Worm (Caenorhabditis elegans) whole organism, L2 larva: ENCODE data around the gene D2024.4.

Source experiments
- C34F6.9 ChIP-seq: fragments of 150-350 bp; optimal IDR thresholded peaks from 2 replicates; lab custom pipeline; 2014; ENCODE audit warnings: missing biosample characterization, missing genetic modification characterization
- F13H6.1 ChIP-seq: sonication (generic microtip); optimal IDR thresholded peaks from 2 replicates; lab custom pipeline; 2016; ENCODE audit warnings: missing genetic modification characterization, missing compliant biosample characterization
- R02D3.7 ChIP-seq: fragments of 150-350 bp; optimal IDR thresholded peaks from 2 replicates; lab custom pipeline; 2014; ENCODE audit warnings: missing biosample characterization, missing genetic modification characterization
- Y55F3AM.14 ChIP-seq: fragments of 200-800 bp; sonication (Bioruptor generic); optimal IDR thresholded peaks from 2 replicates; lab custom pipeline; 2018; ENCODE audit warnings: mild to moderate bottlenecking, missing genetic modification characterization, missing compliant biosample characterization
- ZK546.5 ChIP-seq: sonication (generic microtip); optimal IDR thresholded peaks from 2 replicates; lab custom pipeline; 2017; ENCODE audit warnings: missing biosample characterization, missing genetic modification characterization
- ama-1 ChIP-seq: fragments of 150-350 bp; optimal IDR thresholded peaks from 2 replicates; lab custom pipeline; 2018; ENCODE audit warnings: inconsistent platforms
- ceh-16 ChIP-seq: fragments of 150-350 bp; optimal IDR thresholded peaks from 2 replicates; lab custom pipeline; 2014; ENCODE audit warnings: missing biosample characterization, missing genetic modification characterization
- ceh-82 ChIP-seq: fragments of 150-350 bp; optimal IDR thresholded peaks from 2 replicates; lab custom pipeline; 2014; ENCODE audit warnings: missing biosample characterization, missing genetic modification characterization
- crh-2 ChIP-seq: sonication (generic microtip); optimal IDR thresholded peaks from 2 replicates; lab custom pipeline; 2017; ENCODE audit warnings: missing biosample characterization, missing genetic modification characterization
- dmd-4 ChIP-seq: sonication (generic microtip); optimal IDR thresholded peaks from 2 replicates; lab custom pipeline; 2017; ENCODE audit warnings: missing biosample characterization, missing genetic modification characterization
- egl-27 ChIP-seq: sonication (generic microtip); optimal IDR thresholded peaks from 3 replicates; lab custom pipeline; 2017; ENCODE audit warnings: missing biosample characterization, missing genetic modification reagents, missing genetic modification characterization
- elt-3 ChIP-seq: sonication (generic microtip); optimal IDR thresholded peaks from 2 replicates; lab custom pipeline; 2017; ENCODE audit warnings: missing biosample characterization, missing genetic modification characterization
- fos-1 ChIP-seq: fragments of 150-350 bp; optimal IDR thresholded peaks from 2 replicates; lab custom pipeline; 2014; ENCODE audit warnings: missing biosample characterization, missing genetic modification characterization
- lin-11 ChIP-seq: fragments of 150-350 bp; sonication (generic microtip); optimal IDR thresholded peaks from 2 replicates; lab custom pipeline; 2014; ENCODE audit warnings: missing biosample characterization, missing genetic modification characterization, inconsistent platforms, mixed read lengths
- lin-39 ChIP-seq: fragments of 150-350 bp; optimal IDR thresholded peaks from 2 replicates; lab custom pipeline; 2014; ENCODE audit warnings: missing biosample characterization, missing genetic modification reagents, missing genetic modification characterization
- lsy-2 ChIP-seq, 2 experiments: fragments of 150-350 bp in 1 of 2; sonication (generic microtip) in 1 of 2; optimal IDR thresholded peaks; 2 replicates each; lab custom pipeline; 2014 to 2017; ENCODE audit warnings: missing biosample characterization in 2 of 2, missing genetic modification characterization in 2 of 2
- mab-5 ChIP-seq: fragments of 150-350 bp; optimal IDR thresholded peaks from 2 replicates; lab custom pipeline; 2014; ENCODE audit warnings: missing biosample characterization, missing genetic modification characterization
- mbf-1 ChIP-seq: sonication (generic microtip); optimal IDR thresholded peaks from 2 replicates; lab custom pipeline; 2017; ENCODE audit warnings: missing biosample characterization, missing genetic modification characterization
- mdl-1 ChIP-seq, 2 experiments: fragments of 150-350 bp in 1 of 2; sonication (generic microtip) in 1 of 2; optimal IDR thresholded peaks; 2 replicates each; lab custom pipeline; 2017; ENCODE audit warnings: missing biosample characterization in 2 of 2, missing genetic modification characterization in 2 of 2
- nhr-11 ChIP-seq: fragments of 150-350 bp; optimal IDR thresholded peaks from 2 replicates; lab custom pipeline; 2014; ENCODE audit warnings: missing biosample characterization, missing genetic modification characterization
- nhr-129 ChIP-seq: fragments of 150-350 bp; optimal IDR thresholded peaks from 2 replicates; lab custom pipeline; 2014; ENCODE audit warnings: missing biosample characterization, missing genetic modification characterization
- nhr-21 ChIP-seq: fragments of 150-350 bp; optimal IDR thresholded peaks from 2 replicates; lab custom pipeline; 2014; ENCODE audit warnings: missing biosample characterization, missing genetic modification characterization
- nhr-237 ChIP-seq: fragments of 150-350 bp; optimal IDR thresholded peaks from 2 replicates; lab custom pipeline; 2014; ENCODE audit warnings: missing biosample characterization, missing genetic modification characterization
- nhr-25 ChIP-seq: fragments of 150-350 bp; sonication (generic microtip); optimal IDR thresholded peaks from 3 replicates; lab custom pipeline; 2014; ENCODE audit warnings: missing biosample characterization, missing genetic modification characterization
- nhr-6 ChIP-seq: fragments of 150-350 bp; optimal IDR thresholded peaks from 2 replicates; lab custom pipeline; 2014; ENCODE audit warnings: missing biosample characterization, missing genetic modification characterization
- peb-1 ChIP-seq: fragments of 150-350 bp; optimal IDR thresholded peaks from 2 replicates; lab custom pipeline; 2014; ENCODE audit warnings: missing biosample characterization, missing genetic modification characterization
- skn-1 ChIP-seq: sonication (generic microtip); optimal IDR thresholded peaks from 2 replicates; lab custom pipeline; 2017; ENCODE audit warnings: missing biosample characterization, missing genetic modification characterization
- sma-3 ChIP-seq: sonication (generic microtip); optimal IDR thresholded peaks from 2 replicates; lab custom pipeline; 2016; ENCODE audit warnings: missing genetic modification reagents, missing genetic modification characterization, missing compliant biosample characterization
- sma-9 ChIP-seq, 2 experiments: fragments of 150-350 bp in 1 of 2; sonication (generic microtip) in 1 of 2; optimal IDR thresholded peaks; 2 replicates each; lab custom pipeline; 2014 to 2016; ENCODE audit warnings: missing genetic modification characterization in 2 of 2, mild to moderate bottlenecking in 1 of 2, missing biosample characterization in 1 of 2, missing compliant biosample characterization in 1 of 2, missing genetic modification reagents in 1 of 2, moderate library complexity in 1 of 2
- unc-39 ChIP-seq: fragments of 150-350 bp; optimal IDR thresholded peaks from 2 replicates; lab custom pipeline; 2014; ENCODE audit warnings: missing biosample characterization, missing genetic modification characterization
- unc-55 ChIP-seq: fragments of 150-350 bp; sonication (generic microtip); optimal IDR thresholded peaks from 3 replicates; lab custom pipeline; 2014; ENCODE audit warnings: missing biosample characterization, missing genetic modification reagents, missing genetic modification characterization
- unc-62 ChIP-seq: fragments of 150-350 bp; optimal IDR thresholded peaks from 2 replicates; lab custom pipeline; 2014; ENCODE audit warnings: missing biosample characterization, missing genetic modification reagents, missing genetic modification characterization
- ztf-11 ChIP-seq: sonication (generic microtip); optimal IDR thresholded peaks from 2 replicates; lab custom pipeline; 2017; ENCODE audit warnings: missing biosample characterization, missing genetic modification characterization
- ztf-4 ChIP-seq: fragments of 150-350 bp; optimal IDR thresholded peaks from 2 replicates; lab custom pipeline; 2014; ENCODE audit warnings: missing biosample characterization, missing genetic modification characterization

Gene D2024.4

ce11 chrIV:7196853-7197252 lies 34.2 kb upstream of the D2024.4 start, which contains the start of gene unc-8:
Gene unc-8, plus strand, starts transcription at chrIV:7197153.
- TF ChIP-seq R02D3.7 (tag; lab: Kevin White, UChicago) (no peak), ama-1 (no peak), egl-27 (tag; lab: Kevin White, UChicago) (no peak), unc-39 (tag; lab: Kevin White, UChicago) (no peak), ZK546.5 (no peak), skn-1 (tag; lab: Kevin White, UChicago) (no peak), lin-11 (tag; lab: Kevin White, UChicago) (no peak), nhr-129 (no peak), Y55F3AM.14 (GFP tag; lab: Kevin White, UChicago) (no peak), dmd-4 (tag; lab: Kevin White, UChicago) (no peak), nhr-6 (tag; lab: Kevin White, UChicago) (no peak), ztf-4 (no peak)

- no peak for TF ChIP-seq crh-2
- no peak for TF ChIP-seq fos-1 (tag; lab: Kevin White, UChicago)
- TF ChIP-seq C34F6.9 (tag; lab: Kevin White, UChicago), result no peak
- no peak for TF ChIP-seq ztf-4
- TF ChIP-seq nhr-25, result no peak
- TF ChIP-seq elt-3 (tag; lab: Kevin White, UChicago), result no peak
- no peak for TF ChIP-seq F13H6.1 (tag; lab: Kevin White, UChicago)
- TF ChIP-seq dmd-4 (tag; lab: Kevin White, UChicago), result no peak
- TF ChIP-seq mbf-1, result no peak
- TF ChIP-seq ceh-16 (tag; lab: Kevin White, UChicago), result no peak
- no peak for TF ChIP-seq R02D3.7 (tag; lab: Kevin White, UChicago)
These were observed 27.3 kb upstream of the D2024.4 start, which contains the start of gene R13A1.3 for ce11 chrIV:7203696-7204095. Gene R13A1.3, plus strand, starts transcription at chrIV:7203996.

DNA sequence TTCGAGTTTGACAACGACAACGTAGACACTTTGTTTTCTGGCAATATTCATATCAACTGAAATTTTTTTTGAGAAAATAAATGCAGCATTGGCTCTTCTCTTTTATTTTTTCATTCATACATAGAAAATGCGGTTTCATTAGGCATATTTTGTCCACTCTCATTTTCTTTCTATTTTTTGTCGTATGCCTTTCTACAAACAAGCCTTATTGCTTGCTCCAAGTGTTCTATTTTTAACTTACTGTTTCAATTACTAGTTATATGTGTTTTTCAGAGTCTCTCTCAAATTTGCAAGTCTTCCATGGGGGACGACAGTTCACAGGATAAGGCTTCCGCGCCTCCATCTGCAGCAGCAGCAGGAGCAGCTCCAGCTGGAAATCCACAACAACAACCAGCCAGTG lies 25.1 kb upstream of the D2024.4 start, which contains the start of gene kcc-1:
Gene kcc-1, plus strand, starts transcription at position 301 of the 400 bp plus-strand sequence.
- TF ChIP-seq dmd-4 (tag; lab: Kevin White, UChicago) (no peak), nhr-11 (tag; lab: Kevin White, UChicago) (no peak), Y55F3AM.14 (GFP tag; lab: Kevin White, UChicago) (no peak), ZK546.5 (no peak), unc-55 (GFP tag; lab: Kevin White, UChicago) (no peak), lsy-2 (tag; optimal IDR thresholded peaks at IDR 0.05; lab: Kevin White, UChicago) (no peak), C34F6.9 (tag; lab: Kevin White, UChicago) (no peak), nhr-237 (no peak), mbf-1 (no peak), lin-39 (tag; lab: Kevin White, UChicago) (no peak), fos-1 (tag; lab: Kevin White, UChicago) (no peak), unc-62 (no peak), nhr-129 (no peak), nhr-25 (no peak), ama-1 (no peak), peb-1 (tag; lab: Kevin White, UChicago) (no peak)

DNA sequence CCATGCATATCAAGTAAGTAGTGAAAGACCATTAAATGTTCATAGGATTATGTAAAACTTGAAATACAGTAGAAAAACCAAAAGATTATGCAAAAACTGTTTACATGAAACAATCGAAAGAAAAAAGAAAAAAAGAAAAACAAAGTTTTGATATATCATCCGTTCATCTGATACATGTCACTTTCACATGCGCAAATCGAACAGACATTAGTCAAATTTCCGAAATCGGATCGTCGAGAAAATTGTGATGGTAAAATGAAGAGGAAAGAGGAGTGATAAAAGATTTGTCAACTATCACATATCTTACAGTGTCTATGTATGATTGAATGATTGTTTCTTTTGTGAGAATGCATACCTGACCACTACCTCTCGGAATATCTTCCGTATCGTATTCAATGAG lies 22.1 kb upstream of the D2024.4 start:
- TF ChIP-seq dmd-4 (tag; lab: Kevin White, UChicago), result no peak
- no peak for TF ChIP-seq peb-1 (tag; lab: Kevin White, UChicago)
- no peak for TF ChIP-seq nhr-21 (tag; lab: Kevin White, UChicago)
- no peak for TF ChIP-seq egl-27 (tag; lab: Kevin White, UChicago)
- no peak for TF ChIP-seq nhr-25
- no peak for TF ChIP-seq ztf-11 (tag; lab: Kevin White, UChicago)
- no peak for TF ChIP-seq mdl-1 (tag; optimal IDR thresholded peaks at IDR 0.05; lab: Kevin White, UChicago)
- TF ChIP-seq ceh-16 (tag; lab: Kevin White, UChicago), result no peak
- no peak for TF ChIP-seq elt-3 (tag; lab: Kevin White, UChicago)
- no peak for TF ChIP-seq sma-9 (GFP tag; optimal IDR thresholded peaks at IDR 0.05; lab: Kevin White, UChicago)
- TF ChIP-seq sma-9 (tag; optimal IDR thresholded peaks at IDR 0.05; lab: Kevin White, UChicago), result no peak
- no peak for TF ChIP-seq F13H6.1 (tag; lab: Kevin White, UChicago)
- no peak for TF ChIP-seq mab-5
- TF ChIP-seq nhr-6 (tag; lab: Kevin White, UChicago), result no peak
- TF ChIP-seq crh-2, result no peak

DNA sequence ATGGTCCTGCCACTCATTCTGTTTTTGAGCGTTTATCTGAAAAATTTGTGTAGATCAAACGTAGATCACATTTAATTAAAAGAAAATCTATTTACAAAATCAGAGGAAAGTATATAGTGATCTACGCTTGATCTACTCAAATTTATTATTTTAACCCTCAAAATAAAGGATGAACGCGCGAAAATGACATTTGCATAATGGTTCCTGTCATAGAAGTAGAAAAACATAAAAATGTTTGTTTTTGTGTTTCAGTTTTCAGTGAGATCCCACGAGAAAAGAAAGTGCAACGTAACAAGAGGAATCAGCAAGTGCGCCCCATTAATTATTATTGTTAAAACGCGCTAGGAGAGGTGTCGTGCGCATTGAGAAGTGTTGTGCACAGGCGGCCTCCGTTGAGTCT lies 19.7 kb upstream of the D2024.4 start:
- TF ChIP-seq ztf-11 (tag; lab: Kevin White, UChicago) (no peak), elt-3 (tag; lab: Kevin White, UChicago) (no peak), nhr-6 (tag; lab: Kevin White, UChicago) (no peak), C34F6.9 (tag; lab: Kevin White, UChicago) (no peak), sma-9 (GFP tag; optimal IDR thresholded peaks at IDR 0.05; lab: Kevin White, UChicago) (no peak), sma-9 (tag; optimal IDR thresholded peaks at IDR 0.05; lab: Kevin White, UChicago) (no peak), nhr-21 (tag; lab: Kevin White, UChicago) (no peak), nhr-129 (no peak), ceh-82 (no peak), nhr-237 (no peak), nhr-11 (tag; lab: Kevin White, UChicago) (no peak), sma-3 (GFP tag; lab: Kevin White, UChicago) (no peak), skn-1 (tag; lab: Kevin White, UChicago) (no peak), ceh-16 (tag; lab: Kevin White, UChicago) (no peak), unc-62 (no peak)
- TF ChIP-seq, all 48 proteins: peak for 0
